Fruit fly (Drosophila melanogaster): ENCODE measurements around the gene ATP6AP2.
A peak's percentile ranks its signal among the peaks of the same experiment; 100 is the strongest.

Gene ATP6AP2

dm6 chr3R:9214235-9214634 is 46.2 kb upstream of the ATP6AP2 start (continued):
- TF ChIP-seq tup (GFP tag; optimal IDR thresholded peaks at IDR 0.05) (no peak), eve (GFP tag; optimal IDR thresholded peaks at IDR 0.05) (no peak), zfh2 (GFP tag; optimal IDR thresholded peaks at IDR 0.05) (no peak), pnt (GFP tag; optimal IDR thresholded peaks at IDR 0.05) (no peak), CG9817 (tag; optimal IDR thresholded peaks at IDR 0.05) (no peak), ftz-f1 (GFP tag; optimal IDR thresholded peaks at IDR 0.05) (no peak), CG1233 (GFP tag; optimal IDR thresholded peaks at IDR 0.05) (no peak), CG16813 (GFP tag; IDR thresholded peaks at IDR 0.05; ENCODE audit: partially characterized antibody) (peak; percentile 44; the same call in 2 of the 3 replicates), CG2202 (tag; optimal IDR thresholded peaks at IDR 0.05) (no peak), CG12769 (tag; optimal IDR thresholded peaks at IDR 0.05) (no peak), CG31441 (GFP tag; IDR thresholded peaks at IDR 0.05) (0 out of 2 replicates have a peak, but pooled peaks have one; percentile 14), p53 (GFP tag; optimal IDR thresholded peaks at IDR 0.05) (no peak), CG6689 (GFP tag; IDR thresholded peaks at IDR 0.05) (no peak), CG6254 (GFP tag; optimal IDR thresholded peaks at IDR 0.05) (no peak), Taf1 (GFP tag; IDR thresholded peaks at IDR 0.05) (no peak), CG32772 (GFP tag; IDR thresholded peaks at IDR 0.05) (no peak), cad (GFP tag; optimal IDR thresholded peaks at IDR 0.05) (peak; percentile 93), CG16779 (GFP tag; IDR thresholded peaks at IDR 0.05) (no peak), vnd (GFP tag; IDR thresholded peaks at IDR 0.05; ENCODE audit: partially characterized antibody) (no peak), Lhr (GFP tag; optimal IDR thresholded peaks at IDR 0.05) (peak; percentile 9), eyg (GFP tag; optimal IDR thresholded peaks at IDR 0.05) (no peak), zen (tag; optimal IDR thresholded peaks at IDR 0.05) (peak; percentile 25), CG8765 (GFP tag; IDR thresholded peaks at IDR 0.05) (no peak), unpg (GFP tag; optimal IDR thresholded peaks at IDR 0.05) (no peak), zf30C (GFP tag; optimal IDR thresholded peaks at IDR 0.05) (no peak), CG14965 (GFP tag; optimal IDR thresholded peaks at IDR 0.05; ENCODE audit: borderline replicate concordance) (no peak), CG2129 (GFP tag; IDR thresholded peaks at IDR 0.05; ENCODE audit: partially characterized antibody) (no peak), CG34224 (GFP tag; IDR thresholded peaks at IDR 0.05; ENCODE audit: partially characterized antibody) (no peak), dmrt99B (tag; optimal IDR thresholded peaks at IDR 0.05) (no peak), CoRest (tag; optimal IDR thresholded peaks at IDR 0.05) (peak; percentile 82), CG8089 (GFP tag; optimal IDR thresholded peaks at IDR 0.05) (no peak), gro (GFP tag; optimal IDR thresholded peaks at IDR 0.05) (no peak), ase (GFP tag; IDR thresholded peaks at IDR 0.05) (no peak), Hr3 (GFP tag; optimal IDR thresholded peaks at IDR 0.05) (no peak), chinmo (GFP tag; IDR thresholded peaks at IDR 0.05; ENCODE audit: partially characterized antibody) (no peak), Scr (GFP tag; IDR thresholded peaks at IDR 0.05; ENCODE audit: partially characterized antibody) (peak; percentile 38; the same call in 1 of the 2 replicates), fru (optimal IDR thresholded peaks at IDR 0.05) (no peak), CG12155 (GFP tag; optimal IDR thresholded peaks at IDR 0.05) (no peak), CG10147 (GFP tag; optimal IDR thresholded peaks at IDR 0.05) (no peak), HLH54F (GFP tag; optimal IDR thresholded peaks at IDR 0.05) (no peak), CG6272 (GFP tag; IDR thresholded peaks at IDR 0.05) (no peak), Fer1 (GFP tag; optimal IDR thresholded peaks at IDR 0.05) (no peak), dan (GFP tag; IDR thresholded peaks at IDR 0.05) (no peak), Doc3 (GFP tag; IDR thresholded peaks at IDR 0.05; ENCODE audit: partially characterized antibody) (no peak), Oli (tag; optimal IDR thresholded peaks at IDR 0.05) (no peak), NC2β (GFP tag; optimal IDR thresholded peaks at IDR 0.05) (no peak), CG8478 (optimal IDR thresholded peaks at IDR 0.05) (no peak), CG1603 (tag; optimal IDR thresholded peaks at IDR 0.05) (no peak), maf-S (GFP tag; optimal IDR thresholded peaks at IDR 0.05) (no peak), CrebB (tag; optimal IDR thresholded peaks at IDR 0.05) (no peak), CTCF (GFP tag; optimal IDR thresholded peaks at IDR 0.05) (peak; percentile 47), CG4360 (GFP tag; IDR thresholded peaks at IDR 0.05) (no peak), CG33213 (GFP tag; optimal IDR thresholded peaks at IDR 0.05) (no peak)
